Worm (Caenorhabditis elegans) whole organism, L3 larva: ENCODE data around the gene epg-4.

Experiments
- ceh-82 ChIP-seq: fragments of 150-350 bp; optimal IDR thresholded peaks from 2 replicates; lab custom pipeline; 2014; ENCODE audit warnings: missing biosample characterization, missing genetic modification characterization
- lin-39 ChIP-seq: fragments of 150-350 bp; optimal IDR thresholded peaks from 2 replicates; lab custom pipeline; 2018; ENCODE audit warnings: missing biosample characterization, missing genetic modification reagents, missing genetic modification characterization
- nhr-237 ChIP-seq: fragments of 150-350 bp; optimal IDR thresholded peaks from 2 replicates; lab custom pipeline; 2014; ENCODE audit warnings: missing biosample characterization, missing genetic modification characterization
- nhr-28 ChIP-seq: fragments of 150-350 bp; optimal IDR thresholded peaks from 2 replicates; lab custom pipeline; 2014; ENCODE audit warnings: missing biosample characterization, missing genetic modification characterization
- pha-4 ChIP-seq: fragments of 150-350 bp; optimal IDR thresholded peaks from 2 replicates; lab custom pipeline; 2014; ENCODE audit warnings: missing biosample characterization, missing genetic modification reagents, missing genetic modification characterization
- pqm-1 ChIP-seq: fragments of 150-350 bp; optimal IDR thresholded peaks from 2 replicates; lab custom pipeline; 2017; ENCODE audit warnings: missing biosample characterization, missing genetic modification characterization, inconsistent platforms
- zag-1 ChIP-seq: fragments of 150-350 bp; optimal IDR thresholded peaks from 2 replicates; lab custom pipeline; 2014; ENCODE audit warnings: missing biosample characterization, missing genetic modification characterization
- ztf-11 ChIP-seq: fragments of 150-350 bp; optimal IDR thresholded peaks from 2 replicates; lab custom pipeline; 2014; ENCODE audit warnings: missing biosample characterization, missing genetic modification characterization

- no peak for TF ChIP-seq zag-1 (tag; lab: Kevin White, UChicago)
- no peak for TF ChIP-seq ztf-11
- TF ChIP-seq nhr-237 (tag; lab: Kevin White, UChicago) = no peak
- no peak for TF ChIP-seq nhr-28 (tag; lab: Kevin White, UChicago)
- TF ChIP-seq pha-4 = no peak
- no peak for TF ChIP-seq lin-39 (tag; lab: Kevin White, UChicago)
- TF ChIP-seq ceh-82 = no peak
- no peak for TF ChIP-seq pqm-1 (tag; lab: Kevin White, UChicago)
Measured at ce11 chrIII:7226607-7227006, 44.6 kb downstream of the epg-4 start, which contains the start of gene hsp-75.
